Worm (Caenorhabditis elegans) whole organism, L3 larva: ENCODE results near the gene R12C12.7.
A peak's percentile ranks its signal among the peaks of the same experiment; 100 is the strongest.

ENCODE experiments used
- R02D3.7 ChIP-seq: fragments of 150-350 bp; optimal IDR thresholded peaks from 2 replicates; lab custom pipeline; 2014; ENCODE audit warnings: missing biosample characterization, missing genetic modification characterization
- ZK546.5 ChIP-seq: sonication (generic microtip); optimal IDR thresholded peaks from 2 replicates; lab custom pipeline; 2017; ENCODE audit warnings: missing biosample characterization, missing genetic modification characterization
- aly-2 ChIP-seq: fragments of 150-350 bp; optimal IDR thresholded peaks from 2 replicates; lab custom pipeline; 2014; ENCODE audit warnings: missing biosample characterization, missing genetic modification characterization
- ama-1 ChIP-seq: fragments of 150-350 bp; optimal IDR thresholded peaks from 2 replicates; lab custom pipeline; 2018
- ceh-16 ChIP-seq: sonication (generic microtip); optimal IDR thresholded peaks from 2 replicates; lab custom pipeline; 2017; ENCODE audit warnings: missing biosample characterization, missing genetic modification characterization
- ceh-28 ChIP-seq: fragments of 150-350 bp; optimal IDR thresholded peaks from 2 replicates; lab custom pipeline; 2014; ENCODE audit warnings: missing biosample characterization, missing genetic modification reagents, missing genetic modification characterization
- ceh-82 ChIP-seq: fragments of 150-350 bp; optimal IDR thresholded peaks from 2 replicates; lab custom pipeline; 2014; ENCODE audit warnings: missing biosample characterization, missing genetic modification characterization
- ceh-9 ChIP-seq: sonication (generic microtip); optimal IDR thresholded peaks from 2 replicates; lab custom pipeline; 2018; ENCODE audit warnings: missing biosample characterization, missing genetic modification characterization
- daf-12 ChIP-seq: fragments of 150-350 bp; optimal IDR thresholded peaks from 2 replicates; lab custom pipeline; 2014; ENCODE audit warnings: missing biosample characterization, missing genetic modification reagents, missing genetic modification characterization
- egl-27 ChIP-seq: sonication (generic microtip); optimal IDR thresholded peaks from 4 replicates; lab custom pipeline; 2017; ENCODE audit warnings: missing biosample characterization, missing genetic modification reagents, missing genetic modification characterization
- egl-5 ChIP-seq: fragments of 150-350 bp; optimal IDR thresholded peaks from 2 replicates; lab custom pipeline; 2017; ENCODE audit warnings: missing biosample characterization, missing genetic modification reagents, missing genetic modification characterization, inconsistent platforms
- elt-1 ChIP-seq: fragments of 150-350 bp; optimal IDR thresholded peaks from 2 replicates; lab custom pipeline; 2014; ENCODE audit warnings: missing biosample characterization, missing genetic modification characterization
- elt-2 ChIP-seq: sonication (generic microtip); optimal IDR thresholded peaks from 2 replicates; lab custom pipeline; 2016; ENCODE audit warnings: missing genetic modification reagents, mild to moderate bottlenecking, missing genetic modification characterization, missing compliant biosample characterization
- elt-3 ChIP-seq, 3 experiments: fragments of 150-350 bp in 1 of 3; sonication (generic microtip) in 2 of 3; optimal IDR thresholded peaks; 2 replicates in 2 of 3; 4 replicates in 1 of 3; lab custom pipeline; 2014 to 2017; ENCODE audit warnings: missing biosample characterization in 3 of 3, missing genetic modification characterization in 3 of 3
- eor-1 ChIP-seq, 2 experiments: fragments of 150-350 bp; optimal IDR thresholded peaks; 2 replicates each; lab custom pipeline; 2014 to 2018; ENCODE audit warnings: missing biosample characterization in 2 of 2, missing genetic modification characterization in 2 of 2
- fkh-10 ChIP-seq: sonication (generic microtip); optimal IDR thresholded peaks from 2 replicates; lab custom pipeline; 2017; ENCODE audit warnings: missing biosample characterization, missing genetic modification reagents, missing genetic modification characterization
- fkh-2 ChIP-seq: fragments of 150-350 bp; optimal IDR thresholded peaks from 2 replicates; lab custom pipeline; 2014; ENCODE audit warnings: missing biosample characterization, missing genetic modification reagents, missing genetic modification characterization
- hmg-11 ChIP-seq: sonication (generic microtip); optimal IDR thresholded peaks from 2 replicates; lab custom pipeline; 2016; ENCODE audit warnings: missing genetic modification characterization, missing compliant biosample characterization
- jun-1 ChIP-seq: fragments of 150-350 bp; optimal IDR thresholded peaks from 2 replicates; lab custom pipeline; 2014; ENCODE audit warnings: missing biosample characterization, missing genetic modification reagents, missing genetic modification characterization
- lin-15B ChIP-seq: fragments of 150-350 bp; optimal IDR thresholded peaks from 2 replicates; lab custom pipeline; 2014; ENCODE audit warnings: missing biosample characterization, missing genetic modification characterization
- lin-39 ChIP-seq: fragments of 150-350 bp; optimal IDR thresholded peaks from 2 replicates; lab custom pipeline; 2018; ENCODE audit warnings: missing biosample characterization, missing genetic modification reagents, missing genetic modification characterization
- lsy-12 ChIP-seq: sonication (generic microtip); optimal IDR thresholded peaks from 2 replicates; lab custom pipeline; 2016; ENCODE audit warnings: mild to moderate bottlenecking, missing genetic modification characterization, missing compliant biosample characterization
- mdl-1 ChIP-seq: fragments of 150-350 bp; optimal IDR thresholded peaks from 2 replicates; lab custom pipeline; 2014; ENCODE audit warnings: missing biosample characterization, missing genetic modification characterization
- mml-1 ChIP-seq: fragments of 150-350 bp; sonication (generic microtip); optimal IDR thresholded peaks from 3 replicates; lab custom pipeline; 2014; ENCODE audit warnings: missing biosample characterization, missing genetic modification characterization
- nfya-1 ChIP-seq: sonication (generic microtip); optimal IDR thresholded peaks from 2 replicates; lab custom pipeline; 2017; ENCODE audit warnings: missing genetic modification characterization, mild to moderate bottlenecking, missing compliant biosample characterization, antibody characterized with exemption, moderate library complexity; ENCODE audit not compliant: insufficient read depth
- nhr-11 ChIP-seq: fragments of 150-350 bp; optimal IDR thresholded peaks from 2 replicates; lab custom pipeline; 2014; ENCODE audit warnings: missing biosample characterization, missing genetic modification characterization
- nhr-12 ChIP-seq: fragments of 150-350 bp; optimal IDR thresholded peaks from 2 replicates; lab custom pipeline; 2014; ENCODE audit warnings: missing biosample characterization, missing genetic modification characterization
- nhr-23 ChIP-seq: fragments of 150-350 bp; optimal IDR thresholded peaks from 2 replicates; lab custom pipeline; 2014; ENCODE audit warnings: missing biosample characterization, missing genetic modification reagents, missing genetic modification characterization
- nhr-237 ChIP-seq: fragments of 150-350 bp; optimal IDR thresholded peaks from 2 replicates; lab custom pipeline; 2014; ENCODE audit warnings: missing biosample characterization, missing genetic modification characterization
- nhr-25 ChIP-seq: sonication (generic microtip); optimal IDR thresholded peaks from 2 replicates; lab custom pipeline; 2017; ENCODE audit warnings: missing biosample characterization, missing genetic modification characterization
- nhr-28 ChIP-seq: fragments of 150-350 bp; optimal IDR thresholded peaks from 2 replicates; lab custom pipeline; 2014; ENCODE audit warnings: missing biosample characterization, missing genetic modification characterization
- nhr-43 ChIP-seq: sonication (generic microtip); optimal IDR thresholded peaks from 2 replicates; lab custom pipeline; 2016; ENCODE audit warnings: mild to moderate bottlenecking, missing genetic modification characterization, missing compliant biosample characterization; ENCODE audit not compliant: poor library complexity, severe bottlenecking
- nhr-67 ChIP-seq: fragments of 150-350 bp; optimal IDR thresholded peaks from 2 replicates; lab custom pipeline; 2014; ENCODE audit warnings: missing biosample characterization, missing genetic modification characterization
- nhr-76 ChIP-seq: fragments of 150-350 bp; sonication (generic microtip); optimal IDR thresholded peaks from 5 replicates; lab custom pipeline; 2014; ENCODE audit warnings: missing biosample characterization, missing genetic modification characterization
- nhr-77 ChIP-seq: fragments of 150-350 bp; optimal IDR thresholded peaks from 2 replicates; lab custom pipeline; 2014; ENCODE audit warnings: missing biosample characterization, missing genetic modification characterization
- pha-4 ChIP-seq: fragments of 150-350 bp; optimal IDR thresholded peaks from 2 replicates; lab custom pipeline; 2014; ENCODE audit warnings: missing biosample characterization, missing genetic modification reagents, missing genetic modification characterization
- pqm-1 ChIP-seq: fragments of 150-350 bp; optimal IDR thresholded peaks from 2 replicates; lab custom pipeline; 2017; ENCODE audit warnings: missing biosample characterization, missing genetic modification characterization, inconsistent platforms
- sea-2 ChIP-seq: fragments of 150-350 bp; sonication (generic microtip); optimal IDR thresholded peaks from 4 replicates; lab custom pipeline; 2014; ENCODE audit warnings: missing biosample characterization, missing genetic modification reagents, missing genetic modification characterization
- skn-1 ChIP-seq: fragments of 150-350 bp; optimal IDR thresholded peaks from 2 replicates; lab custom pipeline; 2014; ENCODE audit warnings: missing biosample characterization, missing genetic modification characterization
- snpc-4 ChIP-seq: fragments of 150-350 bp; optimal IDR thresholded peaks from 2 replicates; lab custom pipeline; 2014; ENCODE audit warnings: missing biosample characterization, missing genetic modification characterization
- tbx-2 ChIP-seq: sonication (generic microtip); optimal IDR thresholded peaks from 2 replicates; lab custom pipeline; 2016; ENCODE audit warnings: mild to moderate bottlenecking, missing genetic modification characterization, missing compliant biosample characterization
- unc-62 ChIP-seq: fragments of 150-350 bp; sonication (generic microtip); optimal IDR thresholded peaks from 4 replicates; lab custom pipeline; 2014; ENCODE audit warnings: missing biosample characterization, missing genetic modification reagents, missing genetic modification characterization
- zag-1 ChIP-seq: fragments of 150-350 bp; optimal IDR thresholded peaks from 2 replicates; lab custom pipeline; 2014; ENCODE audit warnings: missing biosample characterization, missing genetic modification characterization
- ztf-4 ChIP-seq: fragments of 150-350 bp; optimal IDR thresholded peaks from 2 replicates; lab custom pipeline; 2014; ENCODE audit warnings: missing biosample characterization, missing genetic modification characterization

R12C12.7 gene

DNA sequence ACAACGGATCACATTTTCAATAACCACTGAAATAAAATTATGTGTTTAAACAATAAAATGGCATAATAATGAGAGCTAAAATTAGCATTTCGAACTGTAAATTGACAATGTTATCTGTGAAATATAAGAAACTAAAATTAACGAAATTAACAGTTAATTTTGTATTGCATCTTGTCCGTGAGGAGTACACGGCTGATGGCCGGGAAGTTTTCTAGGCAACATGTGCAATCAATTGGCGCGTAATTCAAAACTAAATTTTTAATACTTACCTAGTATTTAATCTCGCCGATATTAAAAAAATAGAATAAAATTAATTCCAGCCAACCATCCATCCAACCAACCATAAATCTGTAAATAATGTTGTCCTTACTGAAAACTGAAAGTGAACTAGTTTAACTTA is 5.7 kb upstream of the R12C12.7 start:
- TF ChIP-seq snpc-4: peak; percentile 59
- TF ChIP-seq lin-15B (tag; lab: Kevin White, UChicago): peak; percentile 67
- TF ChIP-seq fkh-10: no peak
- peak; percentile 26 for TF ChIP-seq ceh-28
- no peak for TF ChIP-seq ceh-9 (tag; lab: Kevin White, UChicago)
- no peak for TF ChIP-seq nhr-77
- no peak for TF ChIP-seq nhr-12 (tag; lab: Kevin White, UChicago)
- TF ChIP-seq mdl-1 (tag; lab: Kevin White, UChicago): no peak
- no peak for TF ChIP-seq egl-27 (tag; lab: Kevin White, UChicago)
- peak; percentile 21 for TF ChIP-seq R02D3.7
- TF ChIP-seq nhr-76: no peak
- TF ChIP-seq mml-1 (tag; lab: Kevin White, UChicago): no peak
- TF ChIP-seq zag-1: no peak
- TF ChIP-seq pha-4 (tag; lab: Kevin White, UChicago): peak; percentile 84
- TF ChIP-seq nhr-237 (tag; lab: Kevin White, UChicago): no peak
- TF ChIP-seq nhr-11 (tag; lab: Kevin White, UChicago): no peak
- TF ChIP-seq nhr-23 (tag; lab: Kevin White, UChicago): peak; percentile 88
- TF ChIP-seq nhr-43: peak; percentile 96
- TF ChIP-seq skn-1 (tag; lab: Kevin White, UChicago): no peak
- no peak for TF ChIP-seq sea-2 (GFP tag; lab: Kevin White, UChicago)
- peak; percentile 65 for TF ChIP-seq hmg-11 (tag; lab: Kevin White, UChicago)
- peak; percentile 65 for TF ChIP-seq lsy-12
- peak; percentile 49 for TF ChIP-seq jun-1 (tag; lab: Kevin White, UChicago)
- no peak for TF ChIP-seq ztf-4 (tag; lab: Kevin White, UChicago)
- TF ChIP-seq lin-39 (tag; lab: Kevin White, UChicago): no peak
- peak; percentile 28 for TF ChIP-seq elt-2 (tag; lab: Kevin White, UChicago)
- no peak for TF ChIP-seq elt-3 (tag; optimal IDR thresholded peaks at IDR 0.05; lab: Kevin White, UChicago)
- no peak for TF ChIP-seq nhr-67 (tag; lab: Kevin White, UChicago)
- peak; percentile 80 for TF ChIP-seq nhr-25 (tag; lab: Kevin White, UChicago)
- no peak for TF ChIP-seq ceh-16 (tag; lab: Kevin White, UChicago)
- TF ChIP-seq nfya-1 (tag; lab: Kevin White, UChicago): peak; percentile 73
- TF ChIP-seq, all 47 proteins: peak for 13

DNA sequence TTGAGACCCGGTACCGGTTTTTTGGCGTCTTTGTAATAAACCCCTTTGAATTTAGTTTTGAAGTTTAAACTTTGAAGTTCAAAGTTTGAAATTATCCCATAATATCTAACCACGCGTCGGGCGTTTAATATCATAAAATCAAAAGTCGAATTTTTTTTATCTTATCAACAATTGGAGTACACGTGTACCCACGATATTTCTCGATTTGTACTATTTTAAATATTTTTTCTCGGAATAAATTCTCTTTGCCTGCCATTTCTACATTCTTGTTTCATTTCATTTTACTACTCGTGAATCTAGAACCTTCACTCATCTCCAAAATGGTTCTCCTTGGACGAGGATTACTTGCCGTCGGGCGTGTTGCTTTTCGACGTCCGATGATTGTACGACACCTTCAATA is 5.7 kb downstream of the R12C12.7 start, which contains the start of gene gldc-1:
TSS of gene gldc-1 (plus strand) at position 301 of the 400 bp plus-strand sequence.
- no peak for TF ChIP-seq ztf-4 (tag; lab: Kevin White, UChicago)
- TF ChIP-seq egl-27 (tag; lab: Kevin White, UChicago): no peak
- no peak for TF ChIP-seq nhr-23 (tag; lab: Kevin White, UChicago)
- no peak for TF ChIP-seq daf-12 (tag; lab: Kevin White, UChicago)
- TF ChIP-seq pqm-1 (tag; lab: Kevin White, UChicago): peak; percentile 50

DNA sequence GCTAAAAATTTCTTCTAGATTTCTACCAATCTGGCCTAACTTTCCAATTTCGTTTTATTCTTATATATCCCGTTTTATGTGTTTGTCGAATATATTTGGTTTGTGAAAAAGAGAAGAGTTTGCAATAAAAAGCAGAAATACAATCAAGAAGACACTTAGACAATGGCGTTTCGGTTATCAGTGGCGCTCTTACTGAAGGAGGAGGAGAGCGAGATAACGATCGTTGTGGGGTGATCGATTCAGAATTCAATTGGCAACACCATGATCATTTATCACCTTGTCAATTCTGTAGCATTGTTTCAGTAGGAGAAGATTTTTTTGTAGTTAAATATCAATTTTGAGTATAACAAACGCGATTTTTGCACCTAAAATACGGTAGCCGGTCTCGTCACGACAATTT is 6.2 kb downstream of the R12C12.7 start:
- TF ChIP-seq snpc-4 (no peak), ceh-82 (tag; lab: Kevin White, UChicago) (no peak), hmg-11 (tag; lab: Kevin White, UChicago) (no peak), ztf-4 (tag; lab: Kevin White, UChicago) (no peak), elt-2 (tag; lab: Kevin White, UChicago) (peak; percentile 89), eor-1 (tag; optimal IDR thresholded peaks at IDR 0.05; lab: Kevin White, UChicago) (no peak), pqm-1 (tag; lab: Kevin White, UChicago) (peak; percentile 79)

DNA sequence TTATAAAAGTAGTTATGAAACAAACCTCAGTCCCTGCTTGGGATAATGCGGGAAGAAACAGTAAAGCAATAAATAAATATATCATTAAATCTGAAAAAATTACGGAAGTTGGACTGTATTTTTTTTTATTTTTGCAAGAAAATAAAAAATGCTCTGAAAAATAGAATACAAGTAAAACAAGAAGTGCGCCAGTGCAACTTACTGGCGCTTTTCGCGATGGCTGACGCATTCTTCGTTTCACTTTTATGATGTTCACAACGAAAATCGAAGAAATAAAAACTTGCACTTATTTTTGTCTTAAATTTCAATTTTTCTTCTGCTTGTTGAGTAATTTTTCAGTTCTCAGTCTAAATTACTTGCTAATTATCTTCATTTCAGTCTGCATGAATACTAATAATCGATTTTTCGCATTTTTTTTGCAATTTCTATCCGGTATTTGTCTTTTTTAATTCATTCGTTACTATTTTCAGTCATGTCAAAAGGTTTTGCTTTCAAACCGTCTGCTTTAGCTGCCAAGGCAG is 8.1 kb downstream of the R12C12.7 start, which contains the start of the genes R12C12.6 and ran-5:
TSS of gene R12C12.6 (minus strand) at position 229 of the 521 bp plus-strand sequence.
TSS of gene ran-5 (plus strand) at position 471 of the 521 bp plus-strand sequence.
- TF ChIP-seq pha-4 (tag; lab: Kevin White, UChicago) (peak; percentile 83), R02D3.7 (peak; percentile 67), unc-62 (no peak), nhr-77 (no peak), nhr-67 (tag; lab: Kevin White, UChicago) (no peak), pqm-1 (tag; lab: Kevin White, UChicago) (no peak), lsy-12 (peak; percentile 79), egl-5 (tag; lab: Kevin White, UChicago) (peak; percentile 20), fkh-10 (peak; percentile 16), nhr-28 (tag; lab: Kevin White, UChicago) (no peak), snpc-4 (peak; percentile 87), mml-1 (tag; lab: Kevin White, UChicago) (no peak), tbx-2 (peak; percentile 76), egl-27 (tag; lab: Kevin White, UChicago) (no peak), nhr-12 (tag; lab: Kevin White, UChicago) (no peak), nfya-1 (tag; lab: Kevin White, UChicago) (peak; percentile 76), ceh-28 (peak; percentile 62), sea-2 (GFP tag; lab: Kevin White, UChicago) (no peak), ceh-16 (tag; lab: Kevin White, UChicago) (no peak), nhr-43 (peak; percentile 85), elt-1 (no peak), aly-2 (tag; lab: Kevin White, UChicago) (peak; percentile 1), ztf-4 (tag; lab: Kevin White, UChicago) (no peak), ceh-9 (tag; lab: Kevin White, UChicago) (no peak), fkh-2 (no peak), nhr-25 (tag; lab: Kevin White, UChicago) (peak; percentile 74), ama-1 (lab: Kevin White, UChicago) (no peak), ZK546.5 (tag; lab: Kevin White, UChicago) (peak; percentile 20), jun-1 (tag; lab: Kevin White, UChicago) (peak; percentile 52)
